Worm (Caenorhabditis elegans) whole organism, L4 larva: Measurements from ENCODE around the gene btb-20.

Experiments used
- D1046.2 ChIP-seq: fragments of 200-800 bp; sonication (Bioruptor generic); IDR thresholded peaks from 2 replicates; pipeline ENCODE4 v1.3.6; 2022; ENCODE audit warnings: missing genetic modification characterization, missing compliant biosample characterization
- F10B5.3 ChIP-seq: sonication (generic microtip); optimal IDR thresholded peaks from 2 replicates; lab custom pipeline; 2016; ENCODE audit warnings: mild to moderate bottlenecking, missing genetic modification characterization, missing compliant biosample characterization
- F37D6.2 ChIP-seq: sonication (generic microtip); optimal IDR thresholded peaks from 2 replicates; lab custom pipeline; 2016; ENCODE audit warnings: mild to moderate bottlenecking, missing genetic modification characterization, missing compliant biosample characterization
- F44E2.7 ChIP-seq: fragments of 200-800 bp; sonication (Bioruptor generic); IDR thresholded peaks from 2 replicates; pipeline ENCODE4 v2.1.2; 2022; ENCODE audit warnings: missing genetic modification characterization, missing compliant biosample characterization
- R02D3.7 ChIP-seq: fragments of 150-350 bp; sonication (generic microtip); optimal IDR thresholded peaks from 3 replicates; lab custom pipeline; 2014; ENCODE audit warnings: missing biosample characterization, missing genetic modification characterization
- T20F7.1 ChIP-seq: fragments of 200-800 bp; sonication (Bioruptor generic); optimal IDR thresholded peaks from 2 replicates; lab custom pipeline; 2018; ENCODE audit warnings: mild to moderate bottlenecking, missing genetic modification characterization, missing compliant biosample characterization
- T26A8.4 ChIP-seq: fragments of 200-800 bp; sonication (Bioruptor generic); IDR thresholded peaks from 2 replicates; pipeline ENCODE4 v1.3.6; 2022; ENCODE audit warnings: missing genetic modification characterization, missing compliant biosample characterization
- Y5F2A.4 ChIP-seq: fragments of 200-800 bp; sonication (Bioruptor generic); optimal IDR thresholded peaks from 2 replicates; lab custom pipeline; 2018; ENCODE audit warnings: mild to moderate bottlenecking, missing genetic modification characterization, missing compliant biosample characterization
- ama-1 ChIP-seq: fragments of 150-350 bp; optimal IDR thresholded peaks from 2 replicates; lab custom pipeline; 2014; ENCODE audit warnings: inconsistent platforms, mixed read lengths
- ceh-32 ChIP-seq: sonication (generic microtip); optimal IDR thresholded peaks from 2 replicates; lab custom pipeline; 2016; ENCODE audit warnings: mild to moderate bottlenecking, missing genetic modification characterization, missing compliant biosample characterization; ENCODE audit not compliant: poor library complexity
- ceh-44 ChIP-seq: fragments of 200-800 bp; sonication (Bioruptor generic); IDR thresholded peaks from 2 replicates; pipeline ENCODE4 v1.3.6; 2022; ENCODE audit warnings: missing genetic modification reagents, missing genetic modification characterization, missing compliant biosample characterization
- ceh-82 ChIP-seq: sonication (generic microtip); optimal IDR thresholded peaks from 2 replicates; lab custom pipeline; 2017; ENCODE audit warnings: missing biosample characterization, missing genetic modification characterization
- ctbp-1 ChIP-seq: fragments of 200-800 bp; sonication (Bioruptor generic); IDR thresholded peaks from 2 replicates; pipeline ENCODE4 v1.3.6; 2022; ENCODE audit warnings: missing genetic modification reagents, missing genetic modification characterization, missing compliant biosample characterization
- daf-16 ChIP-seq, 3 experiments: sonication (generic microtip); optimal IDR thresholded peaks; 2 replicates each; lab custom pipeline; 2016 to 2017; ENCODE audit warnings: missing genetic modification characterization in 3 of 3, missing genetic modification reagents in 3 of 3, mild to moderate bottlenecking in 2 of 3, missing compliant biosample characterization in 2 of 3, missing biosample characterization in 1 of 3, moderate library complexity in 1 of 3
- daf-8 ChIP-seq: fragments of 200-800 bp; sonication (Bioruptor generic); IDR thresholded peaks from 2 replicates; pipeline ENCODE4 v1.3.6; 2022; ENCODE audit warnings: missing genetic modification characterization, missing compliant biosample characterization
- dpl-1 ChIP-seq: fragments of 150-350 bp; optimal IDR thresholded peaks from 2 replicates; lab custom pipeline; 2014; ENCODE audit warnings: missing biosample characterization, missing genetic modification reagents, missing genetic modification characterization
- dve-1 ChIP-seq: sonication (generic microtip); optimal IDR thresholded peaks from 2 replicates; lab custom pipeline; 2017; ENCODE audit warnings: antibody characterized with exemption, mild to moderate bottlenecking, missing genetic modification characterization, missing compliant biosample characterization; ENCODE audit not compliant: insufficient read depth
- fos-1 ChIP-seq: fragments of 150-350 bp; optimal IDR thresholded peaks from 2 replicates; lab custom pipeline; 2014; ENCODE audit warnings: missing biosample characterization, missing genetic modification characterization
- hlh-11 ChIP-seq: fragments of 200-800 bp; sonication (Bioruptor generic); optimal IDR thresholded peaks from 2 replicates; lab custom pipeline; 2018; ENCODE audit warnings: mild to moderate bottlenecking, missing genetic modification characterization, missing compliant biosample characterization
- hlh-30 ChIP-seq: sonication (generic microtip); optimal IDR thresholded peaks from 2 replicates; lab custom pipeline; 2017; ENCODE audit warnings: antibody characterized with exemption, mild to moderate bottlenecking, missing genetic modification characterization, missing compliant biosample characterization; ENCODE audit not compliant: insufficient read depth
- hmg-1.1 ChIP-seq: fragments of 200-800 bp; sonication (Bioruptor generic); IDR thresholded peaks from 2 replicates; pipeline ENCODE4 v1.3.6; 2022; ENCODE audit warnings: missing genetic modification reagents, missing genetic modification characterization, missing compliant biosample characterization
- lin-38 ChIP-seq: fragments of 200-800 bp; sonication (Bioruptor generic); IDR thresholded peaks from 2 replicates; pipeline ENCODE4 v1.3.6; 2022; ENCODE audit warnings: missing genetic modification reagents, missing genetic modification characterization, missing compliant biosample characterization
- lsy-2 ChIP-seq, 2 experiments: fragments of 150-350 bp in 1 of 2; sonication (generic microtip) in 1 of 2; optimal IDR thresholded peaks; 2 replicates each; lab custom pipeline; 2014 to 2017; ENCODE audit warnings: missing biosample characterization in 2 of 2, missing genetic modification characterization in 2 of 2
- madf-5 ChIP-seq, 2 experiments: fragments of 200-800 bp; sonication (Bioruptor generic); IDR thresholded peaks; 2 replicates each; pipeline ENCODE4 v1.3.6; 2022; ENCODE audit warnings: missing compliant biosample characterization in 2 of 2, missing genetic modification characterization in 2 of 2
- mdl-1 ChIP-seq, 2 experiments: fragments of 150-350 bp in 1 of 2; sonication (generic microtip) in 1 of 2; optimal IDR thresholded peaks; 2 replicates each; lab custom pipeline; 2014 to 2017; ENCODE audit warnings: missing biosample characterization in 2 of 2, missing genetic modification characterization in 2 of 2
- mep-1 ChIP-seq: fragments of 150-350 bp; sonication (generic microtip); optimal IDR thresholded peaks from 3 replicates; lab custom pipeline; 2014; ENCODE audit warnings: missing biosample characterization, missing genetic modification characterization
- mxl-2 ChIP-seq: fragments of 200-800 bp; sonication (Bioruptor generic); conservative IDR thresholded peaks from 2 replicates; pipeline ENCODE4 v1.3.6; 2022; ENCODE audit warnings: missing genetic modification reagents, missing genetic modification characterization, missing compliant biosample characterization
- mxl-3 ChIP-seq: fragments of 200-800 bp; sonication (Bioruptor generic); optimal IDR thresholded peaks from 2 replicates; lab custom pipeline; 2018; ENCODE audit warnings: mild to moderate bottlenecking, missing genetic modification characterization, missing compliant biosample characterization
- nhr-10 ChIP-seq: fragments of 150-350 bp; optimal IDR thresholded peaks from 2 replicates; lab custom pipeline; 2014; ENCODE audit warnings: missing biosample characterization, missing genetic modification characterization
- nhr-102 ChIP-seq: sonication (generic microtip); optimal IDR thresholded peaks from 2 replicates; lab custom pipeline; 2016; ENCODE audit warnings: mild to moderate bottlenecking, missing genetic modification characterization, moderate library complexity, missing compliant biosample characterization
- nhr-111 ChIP-seq: fragments of 200-800 bp; sonication (Bioruptor generic); optimal IDR thresholded peaks from 2 replicates; lab custom pipeline; 2018; ENCODE audit warnings: mild to moderate bottlenecking, missing genetic modification characterization, missing compliant biosample characterization
- nhr-237 ChIP-seq: sonication (generic microtip); optimal IDR thresholded peaks from 2 replicates; lab custom pipeline; 2017; ENCODE audit warnings: missing biosample characterization, missing genetic modification characterization
- nhr-25 ChIP-seq: sonication (generic microtip); optimal IDR thresholded peaks from 2 replicates; lab custom pipeline; 2017; ENCODE audit warnings: missing genetic modification characterization, mild to moderate bottlenecking, missing compliant biosample characterization, antibody characterized with exemption, moderate library complexity, borderline replicate concordance; ENCODE audit not compliant: insufficient read depth
- nhr-28 ChIP-seq: fragments of 150-350 bp; optimal IDR thresholded peaks from 2 replicates; lab custom pipeline; 2014; ENCODE audit warnings: missing biosample characterization, missing genetic modification characterization
- nhr-41 ChIP-seq: fragments of 200-800 bp; sonication (Bioruptor generic); IDR thresholded peaks from 2 replicates; pipeline ENCODE4 v1.3.6; 2022; ENCODE audit warnings: missing genetic modification reagents, missing genetic modification characterization, missing compliant biosample characterization
- nhr-48 ChIP-seq: sonication (generic microtip); optimal IDR thresholded peaks from 2 replicates; lab custom pipeline; 2016; ENCODE audit warnings: mild to moderate bottlenecking, missing genetic modification characterization, missing compliant biosample characterization
- nhr-77 ChIP-seq: fragments of 150-350 bp; optimal IDR thresholded peaks from 2 replicates; lab custom pipeline; 2014; ENCODE audit warnings: missing biosample characterization, missing genetic modification characterization
- rbr-2 ChIP-seq: sonication (generic microtip); optimal IDR thresholded peaks from 2 replicates; lab custom pipeline; 2016; ENCODE audit warnings: missing genotype, missing genetic modification characterization, missing compliant biosample characterization
- saeg-2 ChIP-seq: fragments of 200-800 bp; sonication (Bioruptor generic); IDR thresholded peaks from 2 replicates; pipeline ENCODE4 v1.3.6; 2022; ENCODE audit warnings: missing genetic modification reagents, missing genetic modification characterization, missing compliant biosample characterization
- snpc-1.2 ChIP-seq: fragments of 200-800 bp; sonication (Bioruptor generic); IDR thresholded peaks from 2 replicates; pipeline ENCODE4 v1.3.6; 2022; ENCODE audit warnings: missing genetic modification reagents, missing genetic modification characterization, missing compliant biosample characterization
- snpc-4 ChIP-seq: fragments of 150-350 bp; optimal IDR thresholded peaks from 2 replicates; lab custom pipeline; 2014; ENCODE audit warnings: missing biosample characterization, missing genetic modification characterization
- spr-1 ChIP-seq: sonication (generic microtip); optimal IDR thresholded peaks from 2 replicates; lab custom pipeline; 2016; ENCODE audit warnings: mild to moderate bottlenecking, missing genetic modification characterization, missing compliant biosample characterization
- tra-1 ChIP-seq: fragments of 200-800 bp; sonication (Bioruptor generic); IDR thresholded peaks from 2 replicates; pipeline ENCODE4 v1.3.6; 2022; ENCODE audit warnings: missing genetic modification reagents, missing genetic modification characterization, missing compliant biosample characterization
- unc-62 ChIP-seq, 3 experiments: fragments of 150-350 bp in 1 of 3; sonication (generic microtip); optimal IDR thresholded peaks in 2 of 3; peaks in 1 of 3; 1 replicate in 1 of 3; 2 replicates in 2 of 3; lab custom pipeline; 2014 to 2017; ENCODE audit warnings: missing biosample characterization in 3 of 3, missing genetic modification characterization in 3 of 3, missing genetic modification reagents in 3 of 3, missing genotype in 1 of 3
- zag-1 ChIP-seq: fragments of 150-350 bp; optimal IDR thresholded peaks from 2 replicates; lab custom pipeline; 2014; ENCODE audit warnings: missing biosample characterization, missing genetic modification characterization
- zfp-3 ChIP-seq: fragments of 200-800 bp; sonication (Bioruptor generic); conservative IDR thresholded peaks from 2 replicates; pipeline ENCODE4 v1.3.6; 2022; ENCODE audit warnings: missing genetic modification reagents, missing genetic modification characterization, missing compliant biosample characterization
- zip-11 ChIP-seq: fragments of 200-800 bp; sonication (Bioruptor generic); IDR thresholded peaks from 2 replicates; pipeline ENCODE4 v1.3.6; 2022; ENCODE audit warnings: missing genetic modification characterization, missing compliant biosample characterization
- ztf-7 ChIP-seq: fragments of 150-350 bp; optimal IDR thresholded peaks from 2 replicates; lab custom pipeline; 2014; ENCODE audit warnings: missing biosample characterization, missing genetic modification characterization

btb-20 gene

ce11 chrII:14489407-14489806, 33.9 kb downstream of the btb-20 start, which contains the start of gene vnut-1 (continued):
- peak; percentile 37; the same call in 1 of the 2 replicates for TF ChIP-seq hmg-1.1 (GFP tag; lab: Robert Waterston, UW)
- no peak for TF ChIP-seq Y5F2A.4 (GFP tag; lab: Kevin White, UChicago)
- TF ChIP-seq nhr-48, result peak; percentile 57
- no peak for TF ChIP-seq daf-8
- no peak for TF ChIP-seq zip-11 (GFP tag; lab: Robert Waterston, UW)

- TF ChIP-seq nhr-111 (GFP tag; lab: Kevin White, UChicago) (no peak), daf-16 (GFP tag; optimal IDR thresholded peaks at IDR 0.05; lab: Kevin White, UChicago) (no peak), daf-16 (tag; optimal IDR thresholded peaks at IDR 0.05; lab: Kevin White, UChicago) (no peak), nhr-28 (tag; lab: Kevin White, UChicago) (peak; percentile 19), T26A8.4 (GFP tag; lab: Robert Waterston, UW) (0 out of 2 replicates have a peak, but pooled peaks have one; percentile 23), madf-5 (GFP tag; IDR thresholded peaks at IDR 0.05; lab: Robert Waterston, UW) (no peak), unc-62 (GFP tag; optimal IDR thresholded peaks at IDR 0.05 in 1 of 2; lab: Kevin White, UChicago) (no peak), unc-62 (tag; optimal IDR thresholded peaks at IDR 0.05; lab: Kevin White, UChicago) (no peak), ama-1 (lab: Kevin White, UChicago) (no peak), nhr-25 (tag; lab: Kevin White, UChicago) (no peak), D1046.2 (GFP tag; lab: Robert Waterston, UW) (no peak), T20F7.1 (GFP tag; lab: Kevin White, UChicago) (no peak), lin-38 (GFP tag; lab: Robert Waterston, UW) (peak; percentile 71), mxl-3 (GFP tag; lab: Kevin White, UChicago) (peak; percentile 3), mep-1 (tag; lab: Kevin White, UChicago) (peak; percentile 53), nhr-41 (GFP tag; lab: Robert Waterston, UW) (no peak), ceh-44 (no peak), mxl-2 (GFP tag; lab: Robert Waterston, UW) (no peak), fos-1 (tag; lab: Kevin White, UChicago) (no peak), hmg-1.1 (GFP tag; lab: Robert Waterston, UW) (peak; percentile 55; the same call in 1 of the 2 replicates), R02D3.7 (tag; lab: Kevin White, UChicago) (no peak), snpc-4 (tag; lab: Kevin White, UChicago) (no peak), nhr-10 (tag; lab: Kevin White, UChicago) (no peak), dpl-1 (GFP tag; lab: Kevin White, UChicago) (peak; percentile 86), dve-1 (tag; lab: Kevin White, UChicago) (peak; percentile 67), F44E2.7 (no peak), hlh-11 (peak; percentile 57), zag-1 (tag; lab: Kevin White, UChicago) (no peak), snpc-1.2 (GFP tag; lab: Robert Waterston, UW) (no peak), zfp-3 (0 out of 2 replicates have a peak, but pooled peaks have one; percentile 23), ceh-32 (tag; lab: Kevin White, UChicago) (no peak), ctbp-1 (GFP tag; lab: Robert Waterston, UW) (no peak), nhr-77 (tag; lab: Kevin White, UChicago) (peak; percentile 60), spr-1 (tag; lab: Kevin White, UChicago) (peak; percentile 24), nhr-237 (tag; lab: Kevin White, UChicago) (no peak), zip-11 (GFP tag; lab: Robert Waterston, UW) (no peak), lsy-2 (tag; optimal IDR thresholded peaks at IDR 0.05; lab: Kevin White, UChicago) (peak in 1 of 2 experiments; percentile 79), F10B5.3 (no peak), hlh-30 (peak; percentile 18), rbr-2 (tag; lab: Kevin White, UChicago) (peak; percentile 44), F37D6.2 (tag; lab: Kevin White, UChicago) (peak; percentile 15), tra-1 (GFP tag; lab: Robert Waterston, UW) (no peak), nhr-48 (no peak), saeg-2 (no peak), ceh-82 (tag; lab: Kevin White, UChicago) (no peak), mdl-1 (tag; optimal IDR thresholded peaks at IDR 0.05; lab: Kevin White, UChicago) (no peak), nhr-102 (tag; lab: Kevin White, UChicago) (peak; percentile 15), ztf-7 (tag; lab: Kevin White, UChicago) (peak; percentile 23)
These were observed 34.7 kb downstream of the btb-20 start, which contains the start of gene usp-14 for ce11 chrII:14488661-14489060. TSS of gene usp-14 (minus strand) at chrII:14488688.
